Fruit fly (Drosophila melanogaster) whole organism, embryonic: ENCODE results near the gene CG11598.

Experiments used
- Atf6 ChIP-seq: fragments of 200-800 bp; sonication (Bioruptor generic); IDR thresholded peaks from 2 replicates; pipeline ENCODE4 v1.3.6; 2022; ENCODE audit warnings: missing biosample characterization, missing genetic modification characterization
- CG14965 ChIP-seq: fragments of 200-800 bp; sonication (Bioruptor generic); optimal IDR thresholded peaks from 2 replicates; lab custom pipeline; 2016; ENCODE audit warnings: missing biosample characterization, missing genetic modification characterization, borderline replicate concordance
- CG15073 ChIP-seq: fragments of 200-800 bp; sonication (Bioruptor generic); optimal IDR thresholded peaks from 2 replicates; lab custom pipeline; 2016; ENCODE audit warnings: missing biosample characterization, missing genetic modification characterization
- CG1603 ChIP-seq: fragments of 200-800 bp; sonication (Bioruptor generic); optimal IDR thresholded peaks from 2 replicates; lab custom pipeline; 2019; ENCODE audit warnings: missing biosample characterization, mild to moderate bottlenecking, missing genetic modification characterization, moderate library complexity
- CG17186 ChIP-seq: fragments of 200-800 bp; sonication (Bioruptor generic); optimal IDR thresholded peaks from 3 replicates; lab custom pipeline; 2017; ENCODE audit warnings: missing biosample characterization, missing genetic modification reagents, missing genetic modification characterization
- CG17359 ChIP-seq: fragments of 200-800 bp; sonication (Bioruptor generic); optimal IDR thresholded peaks from 3 replicates; lab custom pipeline; 2018; ENCODE audit warnings: missing biosample characterization, mild to moderate bottlenecking, missing genetic modification characterization, moderate library complexity
- CG17802 ChIP-seq: fragments of 200-800 bp; sonication (Bioruptor generic); optimal IDR thresholded peaks from 2 replicates; lab custom pipeline; 2018; ENCODE audit warnings: missing biosample characterization, mild to moderate bottlenecking, missing genetic modification characterization, moderate library complexity
- CG2129 ChIP-seq: fragments of 200-800 bp; sonication (Bioruptor generic); IDR thresholded peaks from 2 replicates; pipeline ENCODE4 v1.3.6; 2022; ENCODE audit warnings: missing biosample characterization, missing genetic modification characterization; ENCODE audit not compliant: partially characterized antibody
- CG2199 ChIP-seq: fragments of 200-800 bp; sonication (Bioruptor generic); IDR thresholded peaks from 3 replicates; pipeline ENCODE4 v1.3.6; 2022; ENCODE audit warnings: missing biosample characterization, missing genetic modification characterization
- CG2712 ChIP-seq: fragments of 200-800 bp; optimal IDR thresholded peaks from 3 replicates; lab custom pipeline; 2019; ENCODE audit warnings: missing biosample characterization, mild to moderate bottlenecking, missing genetic modification characterization, moderate library complexity
- CG34422 ChIP-seq: fragments of 200-800 bp; sonication (Bioruptor generic); IDR thresholded peaks from 3 replicates; pipeline ENCODE4 v1.3.6; 2022; ENCODE audit warnings: missing biosample characterization, missing genetic modification characterization
- CG3726 ChIP-seq: fragments of 200-800 bp; sonication (Bioruptor generic); IDR thresholded peaks from 3 replicates; pipeline ENCODE4, ENCODE4 v1.3.6; 2022; ENCODE audit warnings: missing biosample characterization, missing genetic modification characterization
- CG42726 ChIP-seq: fragments of 200-800 bp; sonication (Bioruptor generic); IDR thresholded peaks from 2 replicates; pipeline ENCODE4 v1.3.6; 2022; ENCODE audit warnings: missing biosample characterization, missing genetic modification characterization; ENCODE audit not compliant: partially characterized antibody
- CG4424 ChIP-seq: fragments of 200-800 bp; sonication (Bioruptor generic); optimal IDR thresholded peaks from 3 replicates; lab custom pipeline; 2016; ENCODE audit warnings: missing biosample characterization, missing genetic modification characterization
- CG6689 ChIP-seq: fragments of 200-800 bp; sonication (Bioruptor generic); IDR thresholded peaks from 2 replicates; pipeline ENCODE4 v1.3.6; 2022; ENCODE audit warnings: missing biosample characterization, missing genetic modification characterization
- CG7839 ChIP-seq: fragments of 200-800 bp; sonication (Bioruptor generic); optimal IDR thresholded peaks from 3 replicates; lab custom pipeline; 2018; ENCODE audit warnings: missing biosample characterization, mild to moderate bottlenecking, missing genetic modification characterization, moderate library complexity
- CG7987 ChIP-seq: fragments of 200-800 bp; sonication (Bioruptor generic); optimal IDR thresholded peaks from 2 replicates; lab custom pipeline; 2018; ENCODE audit warnings: missing biosample characterization, mild to moderate bottlenecking, missing genetic modification characterization, moderate library complexity
- CTCF ChIP-seq: fragments of 200-800 bp; sonication (Bioruptor generic); optimal IDR thresholded peaks from 2 replicates; lab custom pipeline; 2017; ENCODE audit warnings: missing biosample characterization, mild to moderate bottlenecking, missing genetic modification characterization, moderate library complexity
- Doc3 ChIP-seq: fragments of 200-800 bp; sonication (Bioruptor generic); IDR thresholded peaks from 3 replicates; pipeline ENCODE4 v1.3.6; 2022; ENCODE audit warnings: missing biosample characterization, missing genetic modification characterization; ENCODE audit not compliant: partially characterized antibody
- Ets65A ChIP-seq: fragments of 200-800 bp; sonication (Bioruptor generic); peaks from one replicate; lab custom pipeline; 2016; ENCODE audit warnings: missing biosample characterization, missing genetic modification characterization
- Fer3 ChIP-seq: fragments of 200-800 bp; sonication (Bioruptor generic); optimal IDR thresholded peaks from 2 replicates; lab custom pipeline; 2018; ENCODE audit warnings: missing biosample characterization, mild to moderate bottlenecking, missing genetic modification characterization, moderate library complexity
- HHEX ChIP-seq: fragments of 200-800 bp; sonication (Bioruptor generic); optimal IDR thresholded peaks from 3 replicates; lab custom pipeline; 2017; ENCODE audit warnings: missing biosample characterization, mild to moderate bottlenecking, missing genetic modification characterization, missing genetic modification reagents
- HLH54F ChIP-seq: fragments of 200-800 bp; sonication (Bioruptor generic); optimal IDR thresholded peaks from 3 replicates; lab custom pipeline; 2016; ENCODE audit warnings: missing biosample characterization, missing genetic modification characterization
- Hmx ChIP-seq: fragments of 200-800 bp; sonication (Bioruptor generic); optimal IDR thresholded peaks from 2 replicates; lab custom pipeline; 2016; ENCODE audit warnings: missing biosample characterization, missing genetic modification characterization
- Kr ChIP-seq: fragments of 200-800 bp; sonication (Bioruptor generic); optimal IDR thresholded peaks from 2 replicates; lab custom pipeline; 2017; ENCODE audit warnings: missing biosample characterization, mild to moderate bottlenecking, missing genetic modification characterization
- Optix ChIP-seq: fragments of 200-800 bp; sonication (Bioruptor generic); IDR thresholded peaks from 3 replicates; pipeline ENCODE4 v1.3.6; 2022; ENCODE audit warnings: missing biosample characterization, missing genetic modification characterization
- Ssrp ChIP-seq: fragments of 200-800 bp; sonication (Bioruptor generic); optimal IDR thresholded peaks from 2 replicates; lab custom pipeline; 2018; ENCODE audit warnings: missing biosample characterization, mild to moderate bottlenecking, missing genetic modification characterization, moderate library complexity
- Xbp1 ChIP-seq: fragments of 200-800 bp; sonication (Bioruptor generic); optimal IDR thresholded peaks from 3 replicates; lab custom pipeline; 2016; ENCODE audit warnings: missing biosample characterization, mild to moderate bottlenecking, missing genetic modification characterization
- ara ChIP-seq: fragments of 200-800 bp; sonication (Bioruptor generic); IDR thresholded peaks from 2 replicates; pipeline ENCODE4 v1.3.6; 2022; ENCODE audit warnings: missing biosample characterization, missing genetic modification characterization
- ase ChIP-seq: fragments of 200-800 bp; sonication (Bioruptor generic); IDR thresholded peaks from 3 replicates; pipeline ENCODE4 v1.3.6; 2022; ENCODE audit warnings: missing biosample characterization, missing genetic modification characterization
- br ChIP-seq: fragments of >200 bp; optimal IDR thresholded peaks from 2 replicates; lab custom pipeline; 2017
- chinmo ChIP-seq: fragments of 200-800 bp; sonication (Bioruptor generic); IDR thresholded peaks from 4 replicates; pipeline ENCODE4 v1.3.6; 2022; ENCODE audit warnings: missing biosample characterization, missing genetic modification characterization; ENCODE audit not compliant: partially characterized antibody
- crc ChIP-seq: fragments of 200-800 bp; sonication (Bioruptor generic); optimal IDR thresholded peaks from 2 replicates; lab custom pipeline; 2016; ENCODE audit warnings: missing biosample characterization, missing genetic modification characterization
- disco-r ChIP-seq: fragments of 200-800 bp; sonication (Bioruptor generic); optimal IDR thresholded peaks from 2 replicates; lab custom pipeline; 2016; ENCODE audit warnings: missing biosample characterization, missing genetic modification characterization
- ems ChIP-seq: fragments of 200-800 bp; sonication (Bioruptor generic); optimal IDR thresholded peaks from 3 replicates; lab custom pipeline; 2016; ENCODE audit warnings: missing biosample characterization, missing genetic modification characterization
- fu2 ChIP-seq: fragments of 200-800 bp; sonication (Bioruptor generic); optimal IDR thresholded peaks from 2 replicates; lab custom pipeline; 2016; ENCODE audit warnings: missing biosample characterization, missing genetic modification characterization
- gcm ChIP-seq: fragments of 200-800 bp; sonication (Bioruptor generic); optimal IDR thresholded peaks from 2 replicates; lab custom pipeline; 2019; ENCODE audit warnings: missing biosample characterization, mild to moderate bottlenecking, missing genetic modification characterization, moderate library complexity
- gt ChIP-seq: fragments of 200-800 bp; sonication (Bioruptor generic); IDR thresholded peaks from 2 replicates; pipeline ENCODE4 v1.3.6; 2022; ENCODE audit warnings: missing biosample characterization, missing genetic modification characterization
- hbn ChIP-seq: fragments of 200-800 bp; sonication (Bioruptor generic); IDR thresholded peaks from 2 replicates; pipeline ENCODE4 v1.3.6; 2022; ENCODE audit warnings: missing biosample characterization, missing genetic modification characterization; ENCODE audit not compliant: partially characterized antibody
- klu ChIP-seq: fragments of 200-800 bp; sonication (Bioruptor generic); IDR thresholded peaks from 2 replicates; pipeline ENCODE4 v1.3.6; 2022; ENCODE audit warnings: missing biosample characterization, missing genetic modification characterization
- lab ChIP-seq: fragments of 200-800 bp; sonication (Bioruptor generic); optimal IDR thresholded peaks from 3 replicates; lab custom pipeline; 2017; ENCODE audit warnings: missing biosample characterization, missing genetic modification characterization, mild to moderate bottlenecking, moderate library complexity, missing genetic modification reagents
- nerfin-1 ChIP-seq: fragments of 200-800 bp; sonication (Bioruptor generic); optimal IDR thresholded peaks from 3 replicates; lab custom pipeline; 2019; ENCODE audit warnings: missing biosample characterization, mild to moderate bottlenecking, missing genetic modification characterization, moderate library complexity
- pfk ChIP-seq: fragments of 200-800 bp; sonication (Bioruptor generic); optimal IDR thresholded peaks from 2 replicates; lab custom pipeline; 2018; ENCODE audit warnings: missing biosample characterization, mild to moderate bottlenecking, missing genetic modification characterization, moderate library complexity
- pho ChIP-seq: fragments of 200-800 bp; sonication (Bioruptor generic); optimal IDR thresholded peaks from 2 replicates; lab custom pipeline; 2016; ENCODE audit warnings: missing biosample characterization, missing genetic modification characterization
- row ChIP-seq: fragments of 200-800 bp; sonication (Bioruptor generic); IDR thresholded peaks from 3 replicates; pipeline ENCODE4 v1.3.6; 2022; ENCODE audit warnings: missing biosample characterization, missing genetic modification characterization
- seq ChIP-seq: fragments of 200-800 bp; sonication (Bioruptor generic); IDR thresholded peaks from 2 replicates; pipeline ENCODE4 v1.3.6; 2022; ENCODE audit warnings: missing biosample characterization, missing genetic modification characterization
- slbo ChIP-seq: fragments of 200-800 bp; sonication (Bioruptor generic); IDR thresholded peaks from 2 replicates; pipeline ENCODE4 v1.3.6; 2022; ENCODE audit warnings: missing biosample characterization, missing genetic modification characterization
- sob ChIP-seq: fragments of 200-800 bp; sonication (Bioruptor generic); IDR thresholded peaks from 2 replicates; pipeline ENCODE4 v1.3.6; 2022; ENCODE audit warnings: missing biosample characterization, missing genetic modification characterization
- sqz ChIP-seq: fragments of 200-800 bp; sonication (Bioruptor generic); optimal IDR thresholded peaks from 3 replicates; lab custom pipeline; 2018; ENCODE audit warnings: missing biosample characterization, mild to moderate bottlenecking, missing genetic modification characterization
- tap ChIP-seq: fragments of 200-800 bp; optimal IDR thresholded peaks from 3 replicates; lab custom pipeline; 2019; ENCODE audit warnings: missing biosample characterization, mild to moderate bottlenecking, missing genetic modification characterization, moderate library complexity

The CG11598 gene

DNA sequence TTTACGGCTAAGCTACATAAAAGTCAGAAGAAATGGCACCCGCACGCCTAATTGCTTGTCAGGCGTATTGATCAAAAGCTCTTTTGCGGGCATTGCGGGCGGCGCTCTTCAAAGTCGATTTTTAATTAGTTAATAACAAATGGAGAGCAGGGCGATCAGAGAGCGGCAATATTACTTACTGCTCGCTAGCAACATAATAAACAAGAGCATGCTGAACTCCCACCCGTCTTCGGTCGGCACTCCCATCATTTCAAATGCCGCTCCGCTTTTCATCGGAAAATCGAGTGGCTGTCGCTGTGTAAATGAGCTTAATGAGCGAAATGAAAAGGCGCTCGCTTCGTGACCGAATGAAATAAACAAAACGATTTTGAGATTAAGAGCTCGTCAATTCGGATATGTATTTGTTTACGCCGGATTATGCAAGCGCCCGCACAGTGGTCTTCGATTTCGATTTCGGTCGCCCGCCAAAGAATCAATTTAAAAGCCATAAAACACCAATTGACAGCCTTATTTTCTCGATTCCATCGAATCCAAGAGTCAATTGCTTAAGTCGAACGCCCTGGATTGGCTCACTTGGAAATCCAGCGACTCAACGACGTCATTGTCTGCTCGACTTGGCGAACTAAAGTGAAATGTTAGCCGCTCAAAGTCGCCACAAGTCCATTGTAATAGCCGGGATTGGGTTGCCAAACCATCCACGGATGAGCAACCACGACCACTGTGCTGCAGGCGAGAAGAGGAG lies 19.0 kb downstream of the CG11598 start (continued):
- TF ChIP-seq ara (GFP tag; lab: Robert Waterston, UW) (peak; percentile 70), Xbp1 (peak; percentile 81), HHEX (GFP tag; lab: Kevin White, UChicago) (peak; percentile 83), Doc3 (no peak), CG17186 (peak; percentile 63), CG4424 (GFP tag; lab: Kevin White, UChicago) (peak; percentile 72), CG2199 (GFP tag; lab: Robert Waterston, UW) (no peak), lab (peak; percentile 81), Hmx (GFP tag; lab: Kevin White, UChicago) (no peak), nerfin-1 (tag; lab: Kevin White, UChicago) (peak; percentile 75), ems (GFP tag; lab: Kevin White, UChicago) (peak; percentile 73), br (lab: Kevin White, UChicago) (no peak), CG2712 (tag; lab: Kevin White, UChicago) (peak; percentile 81), CG2129 (no peak), chinmo (no peak), klu (peak; percentile 64; the same call in 1 of the 2 replicates), tap (tag; lab: Kevin White, UChicago) (peak; percentile 77), Fer3 (tag; lab: Kevin White, UChicago) (peak; percentile 69), Ssrp (tag; lab: Kevin White, UChicago) (peak; percentile 87), CG7987 (GFP tag; lab: Kevin White, UChicago) (no peak), HLH54F (peak; percentile 68), CG34422 (GFP tag; lab: Robert Waterston, UW) (peak; percentile 77; the same call in 2 of the 3 replicates), CG6689 (peak; percentile 86), hbn (no peak), pfk (no peak), fu2 (GFP tag; lab: Kevin White, UChicago) (peak; percentile 75), seq (peak; percentile 89), crc (GFP tag; lab: Kevin White, UChicago) (peak; percentile 73), gcm (GFP tag; lab: Kevin White, UChicago) (peak; percentile 67), Optix (GFP tag; lab: Robert Waterston, UW) (peak; percentile 80; the same call in 2 of the 3 replicates), Kr (GFP tag; lab: Kevin White, UChicago) (no peak), CG1603 (peak; percentile 84), pho (peak; percentile 55), sqz (no peak), disco-r (GFP tag; lab: Kevin White, UChicago) (peak; percentile 63), CG7839 (peak; percentile 89), Atf6 (peak; percentile 87; the same call in 1 of the 2 replicates), CG3726 (0 out of 3 replicates have a peak, but pooled peaks have one; percentile 57), gt (GFP tag; lab: Robert Waterston, UW) (peak; percentile 72), CG17359 (tag; lab: Kevin White, UChicago) (peak; percentile 83), CG42726 (GFP tag; lab: Robert Waterston, UW) (no peak), CG17802 (tag; lab: Kevin White, UChicago) (peak; percentile 13), CTCF (GFP tag; lab: Kevin White, UChicago) (peak; percentile 43), row (GFP tag; lab: Robert Waterston, UW) (peak; percentile 81), slbo (peak; percentile 82), Ets65A (peak; percentile 96), ase (GFP tag; lab: Robert Waterston, UW) (peak; percentile 74), sob (GFP tag; lab: Robert Waterston, UW) (peak; percentile 66; the same call in 1 of the 2 replicates), CG14965 (GFP tag; lab: Kevin White, UChicago) (no peak), CG15073 (peak; percentile 32)
